Worm (Caenorhabditis elegans) whole organism, early embryonic: ENCODE results near the gene F27E5.5.

Experiments used
- B0310.2 ChIP-seq: sonication (generic microtip); optimal IDR thresholded peaks from 2 replicates; lab custom pipeline; 2016; ENCODE audit warnings: mild to moderate bottlenecking, missing genetic modification characterization, missing compliant biosample characterization
- F13C5.2 ChIP-seq: sonication (generic microtip); optimal IDR thresholded peaks from 2 replicates; lab custom pipeline; 2017; ENCODE audit warnings: mild to moderate bottlenecking, missing genetic modification characterization, inconsistent platforms, missing compliant biosample characterization
- aly-1 ChIP-seq: sonication (generic microtip); optimal IDR thresholded peaks from 2 replicates; lab custom pipeline; 2016; ENCODE audit warnings: missing genetic modification characterization, missing compliant biosample characterization
- ama-1 ChIP-seq: fragments of 150-350 bp; optimal IDR thresholded peaks from 2 replicates; lab custom pipeline; 2014
- ceh-13 ChIP-seq: fragments of 200-800 bp; sonication (Bioruptor generic); optimal IDR thresholded peaks from 2 replicates; lab custom pipeline; 2018; ENCODE audit warnings: mild to moderate bottlenecking, missing genetic modification characterization, missing compliant biosample characterization
- ceh-36 ChIP-seq: sonication (generic microtip); optimal IDR thresholded peaks from 2 replicates; lab custom pipeline; 2016; ENCODE audit warnings: missing genetic modification characterization, inconsistent platforms, missing compliant biosample characterization
- ets-7 ChIP-seq: sonication (generic microtip); optimal IDR thresholded peaks from 2 replicates; lab custom pipeline; 2016; ENCODE audit warnings: missing genotype, missing genetic modification characterization, missing compliant biosample characterization
- flt-1 ChIP-seq: fragments of 200-800 bp; sonication (Bioruptor generic); IDR thresholded peaks from 2 replicates; pipeline ENCODE4 v1.3.6; 2022; ENCODE audit warnings: missing genetic modification characterization, missing compliant biosample characterization
- hmbx-1 ChIP-seq: sonication (generic microtip); optimal IDR thresholded peaks from 2 replicates; lab custom pipeline; 2016; ENCODE audit warnings: mild to moderate bottlenecking, missing genetic modification characterization, missing compliant biosample characterization
- hmg-4 ChIP-seq: fragments of 200-800 bp; sonication (Bioruptor generic); optimal IDR thresholded peaks from 2 replicates; lab custom pipeline; 2018; ENCODE audit warnings: mild to moderate bottlenecking, missing genetic modification characterization, missing compliant biosample characterization
- hnd-1 ChIP-seq: sonication (generic microtip); optimal IDR thresholded peaks from 2 replicates; lab custom pipeline; 2016; ENCODE audit warnings: missing genetic modification characterization, missing compliant biosample characterization
- pes-1 ChIP-seq: fragments of 200-800 bp; sonication (Bioruptor generic); IDR thresholded peaks from 2 replicates; pipeline ENCODE4 v1.3.6; 2022; ENCODE audit warnings: missing genetic modification reagents, missing genetic modification characterization, missing compliant biosample characterization
- scrt-1 ChIP-seq: fragments of 200-800 bp; sonication (Bioruptor generic); IDR thresholded peaks from 2 replicates; pipeline ENCODE4 v1.3.6; 2022; ENCODE audit warnings: missing genetic modification characterization, missing compliant biosample characterization
- sea-1 ChIP-seq: fragments of 200-800 bp; sonication (Bioruptor generic); conservative IDR thresholded peaks from 2 replicates; pipeline ENCODE4 v1.3.6; 2022; ENCODE audit warnings: missing genetic modification characterization, missing compliant biosample characterization
- tbx-11 ChIP-seq: fragments of 200-800 bp; sonication (Bioruptor generic); IDR thresholded peaks from 2 replicates; pipeline ENCODE4 v1.3.6; 2022; ENCODE audit warnings: missing genetic modification characterization, missing compliant biosample characterization
- tbx-37 ChIP-seq: fragments of 200-800 bp; sonication (Bioruptor generic); conservative IDR thresholded peaks from 2 replicates; pipeline ENCODE4 v1.3.6; 2022; ENCODE audit warnings: missing genetic modification reagents, missing genetic modification characterization, missing compliant biosample characterization
- tra-4 ChIP-seq: sonication (generic microtip); optimal IDR thresholded peaks from 2 replicates; lab custom pipeline; 2017; ENCODE audit warnings: missing genetic modification characterization, missing compliant biosample characterization

Gene F27E5.5

ce11 chrII:10099072-10099471, 32.6 kb downstream of the F27E5.5 start:
- TF ChIP-seq aly-1 (no peak), hmg-4 (GFP tag; lab: Kevin White, UChicago) (no peak), hmbx-1 (tag; lab: Kevin White, UChicago) (no peak), flt-1 (GFP tag; lab: Robert Waterston, UW) (no peak), hnd-1 (tag; lab: Kevin White, UChicago) (no peak), ceh-13 (GFP tag; lab: Kevin White, UChicago) (no peak), tbx-11 (no peak), tra-4 (tag; lab: Kevin White, UChicago) (no peak), ceh-36 (tag; lab: Kevin White, UChicago) (no peak), scrt-1 (GFP tag; lab: Robert Waterston, UW) (no peak)

DNA sequence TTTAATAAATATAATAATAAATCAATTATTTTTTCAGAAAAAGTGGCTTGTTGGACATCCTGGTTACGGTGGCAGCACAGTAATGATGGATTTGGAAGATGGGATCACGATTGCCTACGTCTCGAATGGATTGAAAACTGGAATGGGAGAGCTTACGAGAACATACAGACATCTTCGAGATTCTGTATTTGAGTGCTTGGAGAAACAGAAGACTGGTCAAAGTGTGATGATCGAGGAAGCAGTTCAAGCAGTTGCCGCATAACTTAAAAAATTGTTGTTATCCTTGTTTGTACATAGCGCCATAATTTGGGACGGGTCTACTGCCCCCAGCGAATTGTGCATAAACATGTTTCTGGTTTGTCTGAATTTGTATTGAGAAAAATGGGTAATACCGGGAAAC, 33.2 kb downstream of the F27E5.5 start:
- no peak for TF ChIP-seq pes-1 (GFP tag; lab: Robert Waterston, UW)
- TF ChIP-seq tra-4 (tag; lab: Kevin White, UChicago), result no peak
- TF ChIP-seq hmbx-1 (tag; lab: Kevin White, UChicago), result no peak
- no peak for TF ChIP-seq aly-1
- TF ChIP-seq scrt-1 (GFP tag; lab: Robert Waterston, UW), result no peak
- TF ChIP-seq hnd-1 (tag; lab: Kevin White, UChicago), result no peak
- no peak for TF ChIP-seq F13C5.2 (tag; lab: Kevin White, UChicago)
- no peak for TF ChIP-seq B0310.2 (tag; lab: Kevin White, UChicago)
- no peak for TF ChIP-seq ceh-13 (GFP tag; lab: Kevin White, UChicago)
- TF ChIP-seq ama-1, result no peak
- no peak for TF ChIP-seq tbx-11
- TF ChIP-seq ceh-36 (tag; lab: Kevin White, UChicago), result no peak
- TF ChIP-seq ets-7 (tag; lab: Kevin White, UChicago), result no peak
- no peak for TF ChIP-seq hmg-4 (GFP tag; lab: Kevin White, UChicago)
- TF ChIP-seq sea-1, result no peak
- TF ChIP-seq flt-1 (GFP tag; lab: Robert Waterston, UW), result no peak
- TF ChIP-seq tbx-37, result no peak

- no peak for TF ChIP-seq ceh-13 (GFP tag; lab: Kevin White, UChicago)
- no peak for TF ChIP-seq pes-1 (GFP tag; lab: Robert Waterston, UW)
- no peak for TF ChIP-seq hmg-4 (GFP tag; lab: Kevin White, UChicago)
- TF ChIP-seq flt-1 (GFP tag; lab: Robert Waterston, UW), result no peak
- no peak for TF ChIP-seq tbx-11
- no peak for TF ChIP-seq ama-1
Measured at ce11 chrII:10095224-10095623, 36.4 kb downstream of the F27E5.5 start.

- TF ChIP-seq flt-1 (GFP tag; lab: Robert Waterston, UW), result no peak
- no peak for TF ChIP-seq pes-1 (GFP tag; lab: Robert Waterston, UW)
- TF ChIP-seq hmbx-1 (tag; lab: Kevin White, UChicago), result no peak
- TF ChIP-seq tbx-37, result no peak
- no peak for TF ChIP-seq F13C5.2 (tag; lab: Kevin White, UChicago)
- TF ChIP-seq ceh-13 (GFP tag; lab: Kevin White, UChicago), result no peak
- TF ChIP-seq ama-1, result no peak
- TF ChIP-seq sea-1, result no peak
- no peak for TF ChIP-seq ceh-36 (tag; lab: Kevin White, UChicago)
- TF ChIP-seq hnd-1 (tag; lab: Kevin White, UChicago), result no peak
- TF ChIP-seq ets-7 (tag; lab: Kevin White, UChicago), result no peak
- no peak for TF ChIP-seq tra-4 (tag; lab: Kevin White, UChicago)
- no peak for TF ChIP-seq scrt-1 (GFP tag; lab: Robert Waterston, UW)
Measured at ce11 chrII:10094190-10094923, 37.3 kb downstream of the F27E5.5 start, which contains the start of gene lact-2. TSS of gene lact-2 (plus strand) at chrII:10094873.

ce11 chrII:10093120-10093519, 38.5 kb downstream of the F27E5.5 start:
- TF ChIP-seq F13C5.2 (tag; lab: Kevin White, UChicago) (no peak), hmg-4 (GFP tag; lab: Kevin White, UChicago) (no peak), ama-1 (no peak), B0310.2 (tag; lab: Kevin White, UChicago) (no peak), scrt-1 (GFP tag; lab: Robert Waterston, UW) (no peak), hnd-1 (tag; lab: Kevin White, UChicago) (no peak), ceh-36 (tag; lab: Kevin White, UChicago) (no peak), pes-1 (GFP tag; lab: Robert Waterston, UW) (no peak), flt-1 (GFP tag; lab: Robert Waterston, UW) (no peak)

DNA sequence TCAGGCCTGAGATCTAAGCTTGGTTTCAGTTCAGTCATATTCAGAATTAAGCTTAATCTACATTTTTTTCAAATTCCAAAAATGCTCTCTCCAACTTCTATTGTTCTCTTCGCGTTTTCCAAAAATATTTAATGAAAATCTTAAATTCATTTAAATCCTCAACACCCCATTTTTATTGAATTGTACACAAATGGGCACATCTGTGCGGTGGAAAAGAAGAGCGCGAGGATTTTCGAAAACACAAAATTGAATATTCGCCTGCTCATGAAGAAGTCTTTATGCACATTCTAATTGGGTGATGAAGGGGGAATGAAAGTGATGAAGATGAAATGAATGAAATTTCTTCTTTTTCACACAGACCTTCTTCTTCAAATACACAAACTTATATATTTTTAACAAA, 47.2 kb downstream of the F27E5.5 start:
- TF ChIP-seq pes-1 (GFP tag; lab: Robert Waterston, UW) (no peak), flt-1 (GFP tag; lab: Robert Waterston, UW) (no peak), tra-4 (tag; lab: Kevin White, UChicago) (no peak), sea-1 (no peak), ama-1 (no peak), aly-1 (no peak), hmbx-1 (tag; lab: Kevin White, UChicago) (no peak), hmg-4 (GFP tag; lab: Kevin White, UChicago) (no peak), B0310.2 (tag; lab: Kevin White, UChicago) (no peak), tbx-11 (no peak)
